Worm (Caenorhabditis elegans) whole organism, young adult: ENCODE data around the gene T01B7.9.

Experiments used
- B0035.1 ChIP-seq: sonication (generic microtip); optimal IDR thresholded peaks from 2 replicates; lab custom pipeline; 2016; ENCODE audit warnings: missing genetic modification characterization, mild to moderate bottlenecking, missing compliant biosample characterization, missing genotype, missing genetic modification reagents
- B0336.3 ChIP-seq: fragments of 200-800 bp; sonication (Bioruptor generic); IDR thresholded peaks from 2 replicates; pipeline ENCODE4 v1.3.6; 2022; ENCODE audit warnings: missing genetic modification characterization, missing compliant biosample characterization
- C06A6.2 ChIP-seq: fragments of 200-800 bp; sonication (Bioruptor generic); conservative IDR thresholded peaks from 2 replicates; pipeline ENCODE4 v1.3.6; 2022; ENCODE audit warnings: missing genetic modification characterization, missing compliant biosample characterization
- F22D6.2 ChIP-seq: sonication (generic microtip); optimal IDR thresholded peaks from 2 replicates; lab custom pipeline; 2016; ENCODE audit warnings: mild to moderate bottlenecking, missing genetic modification characterization, missing compliant biosample characterization
- F39B2.1 ChIP-seq: fragments of 200-800 bp; sonication (Bioruptor generic); IDR thresholded peaks from 2 replicates; pipeline ENCODE4 v1.3.6; 2022; ENCODE audit warnings: missing genetic modification reagents, missing genetic modification characterization, missing compliant biosample characterization
- F49E8.2 ChIP-seq: sonication (generic microtip); optimal IDR thresholded peaks from 3 replicates; lab custom pipeline; 2017; ENCODE audit warnings: missing genetic modification characterization, mild to moderate bottlenecking, missing compliant biosample characterization, antibody characterized with exemption, moderate library complexity; ENCODE audit not compliant: insufficient read depth
- Y53F4B.3 ChIP-seq: fragments of 200-800 bp; sonication (Bioruptor generic); IDR thresholded peaks from 2 replicates; pipeline ENCODE4 v1.3.6; 2022; ENCODE audit warnings: missing genetic modification reagents, missing genetic modification characterization, missing compliant biosample characterization
- Y67H2A.10 ChIP-seq: fragments of 200-800 bp; sonication (Bioruptor generic); conservative IDR thresholded peaks from 2 replicates; pipeline ENCODE4 v1.3.6; 2022; ENCODE audit warnings: missing genetic modification reagents, missing genetic modification characterization, missing compliant biosample characterization
- Y95B8A.8 ChIP-seq: fragments of 200-800 bp; sonication (Bioruptor generic); IDR thresholded peaks from 2 replicates; pipeline ENCODE4 v1.3.6; 2022; ENCODE audit warnings: missing genetic modification reagents, missing genetic modification characterization, missing compliant biosample characterization
- aptf-2 ChIP-seq: fragments of 200-800 bp; sonication (Bioruptor generic); conservative IDR thresholded peaks from 2 replicates; pipeline ENCODE4 v1.3.6; 2022; ENCODE audit warnings: missing genetic modification reagents, missing genetic modification characterization, missing compliant biosample characterization
- atf-7 ChIP-seq: sonication (generic microtip); optimal IDR thresholded peaks from 2 replicates; lab custom pipeline; 2017; ENCODE audit warnings: mild to moderate bottlenecking, missing genetic modification characterization, missing compliant biosample characterization
- attf-3 ChIP-seq: fragments of 200-800 bp; sonication (Bioruptor generic); conservative IDR thresholded peaks from 2 replicates; pipeline ENCODE4 v1.3.6; 2022; ENCODE audit warnings: missing genetic modification reagents, missing genetic modification characterization, missing compliant biosample characterization
- cebp-1 ChIP-seq, 2 experiments: fragments of 200-800 bp in 1 of 2; sonication (Bioruptor generic) in 1 of 2; sonication (generic microtip) in 1 of 2; IDR thresholded peaks in 1 of 2; optimal IDR thresholded peaks in 1 of 2; 2 replicates each; pipeline versions ENCODE4 v1.3.6 to Lab custom; 2017 to 2022; ENCODE audit warnings: missing compliant biosample characterization in 2 of 2, missing genetic modification characterization in 2 of 2, mild to moderate bottlenecking in 1 of 2, missing genetic modification reagents in 1 of 2, moderate library complexity in 1 of 2
- ceh-79 ChIP-seq: sonication (generic microtip); optimal IDR thresholded peaks from 2 replicates; lab custom pipeline; 2017; ENCODE audit warnings: mild to moderate bottlenecking, missing genetic modification characterization, missing compliant biosample characterization
- dox-1 ChIP-seq: fragments of 200-800 bp; sonication (Bioruptor generic); IDR thresholded peaks from 2 replicates; pipeline ENCODE4 v1.3.6; 2022; ENCODE audit warnings: missing genetic modification reagents, missing genetic modification characterization, missing compliant biosample characterization
- dpl-1 ChIP-seq: fragments of 150-350 bp; optimal IDR thresholded peaks from 2 replicates; lab custom pipeline; 2014; ENCODE audit warnings: missing biosample characterization, missing genetic modification reagents, missing genetic modification characterization
- egl-44 ChIP-seq: fragments of 200-800 bp; sonication (Bioruptor generic); IDR thresholded peaks from 2 replicates; pipeline ENCODE4 v1.3.6; 2022; ENCODE audit warnings: missing genetic modification reagents, missing genetic modification characterization, missing compliant biosample characterization
- hmg-1.2 ChIP-seq: fragments of 200-800 bp; sonication (Bioruptor generic); IDR thresholded peaks from 2 replicates; pipeline ENCODE4 v1.3.6; 2022; ENCODE audit warnings: missing genetic modification reagents, missing genetic modification characterization, missing compliant biosample characterization
- let-526 ChIP-seq: fragments of 200-800 bp; sonication (Bioruptor generic); IDR thresholded peaks from 2 replicates; pipeline ENCODE4 v1.3.6; 2022; ENCODE audit warnings: missing genetic modification reagents, missing genetic modification characterization, missing compliant biosample characterization
- let-607 ChIP-seq, 2 experiments: fragments of 200-800 bp in 1 of 2; sonication (Bioruptor generic) in 1 of 2; sonication (generic microtip) in 1 of 2; optimal IDR thresholded peaks; 2 replicates each; lab custom pipeline; 2016 to 2018; ENCODE audit warnings: mild to moderate bottlenecking in 2 of 2, missing compliant biosample characterization in 2 of 2, missing genetic modification characterization in 2 of 2, moderate library complexity in 2 of 2, missing genotype in 1 of 2
- lin-40 ChIP-seq: sonication (generic microtip); optimal IDR thresholded peaks from 2 replicates; lab custom pipeline; 2016; ENCODE audit warnings: missing genetic modification characterization, mild to moderate bottlenecking, missing compliant biosample characterization, missing genotype, missing genetic modification reagents
- madf-10 ChIP-seq: sonication (generic microtip); optimal IDR thresholded peaks from 2 replicates; lab custom pipeline; 2016; ENCODE audit warnings: mild to moderate bottlenecking, missing genetic modification characterization, missing compliant biosample characterization
- mcd-1 ChIP-seq: fragments of 200-800 bp; sonication (Bioruptor generic); IDR thresholded peaks from 2 replicates; pipeline ENCODE4 v1.3.6; 2022; ENCODE audit warnings: missing genetic modification reagents, missing genetic modification characterization, missing compliant biosample characterization
- nfyb-1 ChIP-seq: fragments of 200-800 bp; sonication (Bioruptor generic); IDR thresholded peaks from 2 replicates; pipeline ENCODE4 v1.3.6; 2022; ENCODE audit warnings: missing genetic modification reagents, missing genetic modification characterization, missing compliant biosample characterization
- nhr-80 ChIP-seq: sonication (generic microtip); optimal IDR thresholded peaks from 2 replicates; lab custom pipeline; 2016; ENCODE audit warnings: missing genetic modification characterization, missing compliant biosample characterization
- nhr-90 ChIP-seq: sonication (generic microtip); optimal IDR thresholded peaks from 2 replicates; lab custom pipeline; 2016; ENCODE audit warnings: missing genotype, mild to moderate bottlenecking, missing genetic modification characterization, missing compliant biosample characterization
- pbrm-1 ChIP-seq: fragments of 200-800 bp; sonication (Bioruptor generic); IDR thresholded peaks from 2 replicates; pipeline ENCODE4 v1.3.6; 2022; ENCODE audit warnings: missing genetic modification reagents, missing genetic modification characterization, missing compliant biosample characterization
- rec-8 ChIP-seq, 2 experiments: sonication (generic microtip); optimal IDR thresholded peaks; 2 replicates each; lab custom pipeline; 2016; ENCODE audit warnings: mild to moderate bottlenecking in 2 of 2, missing genetic modification characterization in 2 of 2, missing genetic modification reagents in 2 of 2, missing genotype in 2 of 2, missing biosample characterization in 1 of 2, missing compliant biosample characterization in 1 of 2, moderate library complexity in 1 of 2
- snpc-3.4 ChIP-seq: sonication (generic microtip); optimal IDR thresholded peaks from 2 replicates; lab custom pipeline; 2017; ENCODE audit warnings: missing genetic modification characterization, mild to moderate bottlenecking, missing compliant biosample characterization, antibody characterized with exemption, moderate library complexity, missing genotype, missing genetic modification reagents
- somi-1 ChIP-seq: fragments of 200-800 bp; sonication (Bioruptor generic); optimal IDR thresholded peaks from 2 replicates; lab custom pipeline; 2018; ENCODE audit warnings: mild to moderate bottlenecking, missing genetic modification characterization, missing compliant biosample characterization
- tbp1 ChIP-seq: fragments of 200-800 bp; sonication (Bioruptor generic); optimal IDR thresholded peaks from 2 replicates; lab custom pipeline; 2018; ENCODE audit warnings: mild to moderate bottlenecking, missing genetic modification characterization, missing compliant biosample characterization
- tlf-1 ChIP-seq: fragments of 200-800 bp; sonication (Bioruptor generic); optimal IDR thresholded peaks from 2 replicates; lab custom pipeline; 2018; ENCODE audit warnings: mild to moderate bottlenecking, missing genetic modification characterization, missing compliant biosample characterization
- ztf-18 ChIP-seq: sonication (generic microtip); optimal IDR thresholded peaks from 2 replicates; lab custom pipeline; 2016; ENCODE audit warnings: missing genotype, mild to moderate bottlenecking, missing genetic modification characterization, missing compliant biosample characterization
- ztf-22 ChIP-seq: fragments of 200-800 bp; sonication (Bioruptor generic); optimal IDR thresholded peaks from 2 replicates; lab custom pipeline; 2018; ENCODE audit warnings: mild to moderate bottlenecking, missing genetic modification characterization, moderate library complexity, missing compliant biosample characterization
- ztf-26 ChIP-seq: sonication (generic microtip); optimal IDR thresholded peaks from 2 replicates; lab custom pipeline; 2017; ENCODE audit warnings: missing genetic modification characterization, missing compliant biosample characterization

Gene T01B7.9

DNA sequence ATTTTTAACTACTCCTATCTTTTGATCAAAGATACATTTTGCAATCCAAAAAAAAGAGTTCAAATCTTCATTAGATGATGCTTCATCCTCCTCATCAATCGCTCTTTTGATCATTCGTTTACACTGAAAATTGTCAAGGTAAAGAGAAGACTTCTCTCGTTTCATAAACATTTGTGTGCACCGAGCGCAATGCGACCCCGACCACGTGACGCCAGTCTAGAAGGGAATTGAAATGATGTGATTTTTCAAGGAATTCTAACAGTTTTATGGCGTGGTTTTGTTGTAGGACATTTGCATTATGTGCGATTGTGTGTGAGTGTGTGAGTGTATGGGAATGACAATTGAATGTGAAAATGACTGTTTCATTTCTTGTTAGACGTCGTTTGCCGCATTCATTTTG is 14.7 kb upstream of the T01B7.9 start:
- TF ChIP-seq cebp-1 (GFP tag; IDR thresholded peaks at IDR 0.05; lab: Robert Waterston, UW): no peak
- TF ChIP-seq cebp-1 (tag; optimal IDR thresholded peaks at IDR 0.05; lab: Kevin White, UChicago): peak; percentile 35
- peak; percentile 33 for TF ChIP-seq nhr-80 (tag; lab: Kevin White, UChicago)
- TF ChIP-seq F49E8.2 (tag; lab: Kevin White, UChicago): no peak
- TF ChIP-seq ztf-22 (GFP tag; lab: Kevin White, UChicago): peak; percentile 19
- peak; percentile 34 for TF ChIP-seq somi-1
- peak; percentile 47; the same call in 1 of the 2 replicates for TF ChIP-seq C06A6.2

DNA sequence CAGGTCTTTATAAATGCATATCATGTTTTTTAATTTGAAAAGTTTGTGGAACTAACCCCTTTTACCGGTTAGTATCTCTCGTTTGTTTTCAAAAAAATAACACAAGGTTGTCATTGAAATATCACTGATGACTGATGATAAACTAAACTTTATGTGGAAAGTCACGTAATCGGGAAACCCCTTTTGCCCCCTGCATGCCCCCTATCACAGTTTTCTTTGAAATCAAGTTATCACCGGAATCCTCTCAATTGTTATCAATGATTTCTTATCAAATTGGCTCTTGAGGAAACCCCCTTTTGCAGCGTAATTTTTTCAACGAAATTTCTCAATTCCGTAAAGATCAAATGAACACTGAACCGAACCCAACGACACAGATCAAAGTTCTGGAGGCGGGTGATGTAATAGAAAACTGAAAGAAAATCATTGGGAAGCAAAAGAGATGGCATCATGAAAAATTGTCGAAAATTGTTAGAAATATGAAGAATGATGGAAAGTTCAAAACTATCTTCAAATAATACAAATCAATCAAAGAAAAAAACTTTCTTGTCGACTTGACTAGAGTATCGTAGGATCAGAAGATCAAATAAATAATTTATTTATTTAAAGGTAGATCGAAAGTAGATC is 13.8 kb upstream of the T01B7.9 start:
- TF ChIP-seq pbrm-1 (GFP tag; lab: Robert Waterston, UW) (no peak), egl-44 (GFP tag; lab: Robert Waterston, UW) (peak; percentile 60; the same call in 1 of the 2 replicates), aptf-2 (GFP tag; lab: Robert Waterston, UW) (no peak), ztf-26 (tag; lab: Kevin White, UChicago) (peak; percentile 73), dox-1 (peak; percentile 48; the same call in 1 of the 2 replicates), tbp1 (GFP tag; lab: Kevin White, UChicago) (peak; percentile 14), F22D6.2 (tag; lab: Kevin White, UChicago) (no peak), ceh-79 (tag; lab: Kevin White, UChicago) (no peak), madf-10 (tag; lab: Kevin White, UChicago) (peak; percentile 5), let-607 (tag; optimal IDR thresholded peaks at IDR 0.05; lab: Kevin White, UChicago) (peak in 1 of 2 experiments; percentile 3), hmg-1.2 (GFP tag; lab: Robert Waterston, UW) (no peak), nfyb-1 (peak; percentile 21; the same call in 1 of the 2 replicates), Y95B8A.8 (GFP tag; lab: Robert Waterston, UW) (no peak), snpc-3.4 (tag; lab: Kevin White, UChicago) (no peak), F49E8.2 (tag; lab: Kevin White, UChicago) (no peak), Y53F4B.3 (no peak), nhr-90 (peak; percentile 10), atf-7 (tag; lab: Kevin White, UChicago) (peak; percentile 78), nhr-80 (tag; lab: Kevin White, UChicago) (peak; percentile 90), tlf-1 (GFP tag; lab: Kevin White, UChicago) (peak; percentile 28), ztf-22 (GFP tag; lab: Kevin White, UChicago) (peak; percentile 50), mcd-1 (GFP tag; lab: Robert Waterston, UW) (peak; percentile 11; the same call in 1 of the 2 replicates), dpl-1 (GFP tag; lab: Kevin White, UChicago) (no peak), B0336.3 (peak; percentile 58), Y67H2A.10 (GFP tag; lab: Robert Waterston, UW) (no peak), F39B2.1 (GFP tag; lab: Robert Waterston, UW) (no peak), rec-8 (tag; optimal IDR thresholded peaks at IDR 0.05; lab: Kevin White, UChicago) (no peak), lin-40 (tag; lab: Kevin White, UChicago) (peak; percentile 72), attf-3 (no peak), somi-1 (peak; percentile 70), ztf-18 (tag; lab: Kevin White, UChicago) (no peak), cebp-1 (GFP tag; IDR thresholded peaks at IDR 0.05; lab: Robert Waterston, UW) (no peak), cebp-1 (tag; optimal IDR thresholded peaks at IDR 0.05; lab: Kevin White, UChicago) (peak; percentile 36), let-526 (GFP tag; lab: Robert Waterston, UW) (0 out of 2 replicates have a peak, but pooled peaks have one; percentile 21), B0035.1 (tag; lab: Kevin White, UChicago) (no peak)
